Worm (Caenorhabditis elegans): ENCODE results near the gene alp-1.

Gene alp-1

ce11 chrIV:8879810-8880209 lies 27.5 kb downstream of the alp-1 start, which contains the start of gene npax-4:
npax-4 (minus strand) TSS chrIV:8879910.
- no peak for TF ChIP-seq ztf-23 (GFP tag; IDR thresholded peaks at IDR 0.05)
- TF ChIP-seq flt-1 (GFP tag; IDR thresholded peaks at IDR 0.05): no peak
- no peak for TF ChIP-seq med-1 (GFP tag; optimal IDR thresholded peaks at IDR 0.05; ENCODE audit: insufficient read depth)
- no peak for TF ChIP-seq ref-1 (GFP tag; conservative IDR thresholded peaks at IDR 0.05)

DNA sequence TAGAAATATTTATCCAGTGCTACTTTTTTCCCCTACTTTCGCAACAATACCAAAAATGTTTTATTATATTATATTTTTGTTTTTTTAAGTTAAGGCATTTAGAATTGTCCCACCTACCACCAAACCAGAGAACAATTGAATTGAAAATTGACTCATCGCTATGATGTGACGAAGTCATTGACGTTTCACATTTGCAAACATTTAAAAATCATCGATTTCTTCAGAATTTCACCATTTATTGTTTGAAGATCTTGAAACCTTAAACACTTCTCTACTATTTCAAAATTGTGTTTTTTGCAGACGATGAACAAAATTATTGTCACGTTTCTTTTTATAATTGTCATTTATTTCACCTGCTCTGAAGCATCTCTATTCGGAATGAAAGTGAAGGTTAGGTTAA lies 28.9 kb downstream of the alp-1 start, which contains the start of gene C09G9.8:
C09G9.8 (plus strand) TSS at position 301 of the 400 bp plus-strand sequence.
- TF ChIP-seq flt-1 (GFP tag; IDR thresholded peaks at IDR 0.05): no peak
- TF ChIP-seq cog-1 (tag; optimal IDR thresholded peaks at IDR 0.05): no peak
- no peak for TF ChIP-seq ztf-23 (GFP tag; IDR thresholded peaks at IDR 0.05)
- TF ChIP-seq T22C8.4 (GFP tag; IDR thresholded peaks at IDR 0.05): no peak
- no peak for TF ChIP-seq klf-2 (GFP tag; conservative IDR thresholded peaks at IDR 0.05)
- TF ChIP-seq med-1 (GFP tag; optimal IDR thresholded peaks at IDR 0.05; ENCODE audit: insufficient read depth): no peak
- no peak for TF ChIP-seq ztf-29 (GFP tag; IDR thresholded peaks at IDR 0.05)
- no peak for TF ChIP-seq tab-1 (GFP tag; IDR thresholded peaks at IDR 0.05)

- TF ChIP-seq ztf-23 (GFP tag; IDR thresholded peaks at IDR 0.05) (no peak), tab-1 (GFP tag; IDR thresholded peaks at IDR 0.05) (no peak), ztf-29 (GFP tag; IDR thresholded peaks at IDR 0.05) (no peak), ref-1 (GFP tag; conservative IDR thresholded peaks at IDR 0.05) (no peak), T22C8.4 (GFP tag; IDR thresholded peaks at IDR 0.05) (no peak), cog-1 (tag; optimal IDR thresholded peaks at IDR 0.05) (no peak), med-1 (GFP tag; optimal IDR thresholded peaks at IDR 0.05; ENCODE audit: insufficient read depth) (no peak), klf-2 (GFP tag; conservative IDR thresholded peaks at IDR 0.05) (no peak), flt-1 (GFP tag; IDR thresholded peaks at IDR 0.05) (no peak)
These were observed 33.9 kb downstream of the alp-1 start, which contains the start of gene C09G9.5 for ce11 chrIV:8886228-8886627. C09G9.5 (plus strand) TSS chrIV:8886528.

- TF ChIP-seq med-1 (GFP tag; optimal IDR thresholded peaks at IDR 0.05; ENCODE audit: insufficient read depth) (no peak), tab-1 (GFP tag; IDR thresholded peaks at IDR 0.05) (no peak), T22C8.4 (GFP tag; IDR thresholded peaks at IDR 0.05) (no peak), klf-2 (GFP tag; conservative IDR thresholded peaks at IDR 0.05) (no peak), ztf-23 (GFP tag; IDR thresholded peaks at IDR 0.05) (no peak), ref-1 (GFP tag; conservative IDR thresholded peaks at IDR 0.05) (no peak), ztf-29 (GFP tag; IDR thresholded peaks at IDR 0.05) (no peak), flt-1 (GFP tag; IDR thresholded peaks at IDR 0.05) (no peak)
These were observed 36.3 kb downstream of the alp-1 start, which contains the start of gene oma-1 for ce11 chrIV:8888525-8889026. oma-1 (plus strand) TSS chrIV:8888976.

ce11 chrIV:8891131-8891530 lies 38.8 kb downstream of the alp-1 start, which contains the start of gene spr-2:
spr-2 (plus strand) TSS chrIV:8891462.
- TF ChIP-seq ztf-29 (GFP tag; IDR thresholded peaks at IDR 0.05): peak; percentile 36; the same call in 1 of the 2 replicates
- TF ChIP-seq flt-1 (GFP tag; IDR thresholded peaks at IDR 0.05): no peak
- TF ChIP-seq med-1 (GFP tag; optimal IDR thresholded peaks at IDR 0.05; ENCODE audit: insufficient read depth): no peak

DNA sequence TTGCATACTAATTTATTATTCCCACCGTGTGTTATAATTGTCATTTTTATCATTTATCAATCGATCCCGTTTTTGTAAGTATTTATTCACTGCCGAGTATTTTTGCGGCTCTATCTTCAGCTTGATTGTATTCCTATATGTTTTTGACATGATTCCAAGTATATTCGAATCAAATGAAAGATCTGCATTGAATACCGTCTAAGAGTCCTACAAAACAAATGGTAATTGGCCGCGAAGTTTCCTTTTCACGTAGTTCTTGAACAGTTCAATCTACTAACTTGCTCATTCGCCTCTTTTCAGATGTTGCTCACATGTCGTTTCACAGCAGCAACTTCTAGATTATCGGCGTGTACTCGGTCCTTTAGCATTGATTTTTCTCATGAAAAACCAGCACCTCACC lies 40.3 kb downstream of the alp-1 start, which contains the start of gene C27B7.2:
C27B7.2 (plus strand) TSS at position 301 of the 400 bp plus-strand sequence.
- TF ChIP-seq cog-1 (tag; optimal IDR thresholded peaks at IDR 0.05): no peak
- no peak for TF ChIP-seq ref-1 (GFP tag; conservative IDR thresholded peaks at IDR 0.05)
- no peak for TF ChIP-seq flt-1 (GFP tag; IDR thresholded peaks at IDR 0.05)
- no peak for TF ChIP-seq T22C8.4 (GFP tag; IDR thresholded peaks at IDR 0.05)
- no peak for TF ChIP-seq med-1 (GFP tag; optimal IDR thresholded peaks at IDR 0.05; ENCODE audit: insufficient read depth)
- no peak for TF ChIP-seq ztf-23 (GFP tag; IDR thresholded peaks at IDR 0.05)
- no peak for TF ChIP-seq klf-2 (GFP tag; conservative IDR thresholded peaks at IDR 0.05)
- TF ChIP-seq ztf-29 (GFP tag; IDR thresholded peaks at IDR 0.05): no peak
- TF ChIP-seq tab-1 (GFP tag; IDR thresholded peaks at IDR 0.05): no peak

- TF ChIP-seq ref-1 (GFP tag; conservative IDR thresholded peaks at IDR 0.05) (no peak), ztf-29 (GFP tag; IDR thresholded peaks at IDR 0.05) (no peak), klf-2 (GFP tag; conservative IDR thresholded peaks at IDR 0.05) (no peak), tab-1 (GFP tag; IDR thresholded peaks at IDR 0.05) (no peak), flt-1 (GFP tag; IDR thresholded peaks at IDR 0.05) (no peak), T22C8.4 (GFP tag; IDR thresholded peaks at IDR 0.05) (no peak), cog-1 (tag; optimal IDR thresholded peaks at IDR 0.05) (no peak), med-1 (GFP tag; optimal IDR thresholded peaks at IDR 0.05; ENCODE audit: insufficient read depth) (no peak), ztf-23 (GFP tag; IDR thresholded peaks at IDR 0.05) (no peak)
These were observed 41.5 kb downstream of the alp-1 start, which contains the start of gene rad-54.L2 for ce11 chrIV:8893746-8894145. rad-54.L2 (plus strand) TSS chrIV:8894077.

DNA sequence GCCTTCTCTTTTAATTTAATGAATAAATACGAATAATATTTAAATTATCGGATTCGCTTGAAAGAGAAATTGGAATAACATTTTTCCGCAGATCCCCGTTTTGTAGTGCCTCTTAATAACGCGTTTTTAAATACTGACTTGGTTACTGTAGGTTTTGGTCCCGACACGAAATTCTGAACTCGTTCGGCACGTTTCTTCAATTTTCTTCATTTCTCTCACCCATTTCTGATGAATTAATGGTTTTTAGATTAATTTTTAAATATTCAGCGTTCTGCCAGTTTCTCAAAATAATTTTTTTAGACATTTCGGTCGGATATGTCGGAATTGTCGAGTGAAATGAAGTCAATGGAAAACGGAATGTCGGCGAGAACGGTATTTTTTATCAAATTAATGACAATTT lies 49.1 kb downstream of the alp-1 start, which contains the start of gene C27B7.5:
C27B7.5 (plus strand) TSS at position 301 of the 400 bp plus-strand sequence.
- TF ChIP-seq klf-2 (GFP tag; conservative IDR thresholded peaks at IDR 0.05): no peak
- no peak for TF ChIP-seq tab-1 (GFP tag; IDR thresholded peaks at IDR 0.05)
- no peak for TF ChIP-seq T22C8.4 (GFP tag; IDR thresholded peaks at IDR 0.05)
- TF ChIP-seq ztf-23 (GFP tag; IDR thresholded peaks at IDR 0.05): no peak
- TF ChIP-seq ztf-29 (GFP tag; IDR thresholded peaks at IDR 0.05): no peak

DNA sequence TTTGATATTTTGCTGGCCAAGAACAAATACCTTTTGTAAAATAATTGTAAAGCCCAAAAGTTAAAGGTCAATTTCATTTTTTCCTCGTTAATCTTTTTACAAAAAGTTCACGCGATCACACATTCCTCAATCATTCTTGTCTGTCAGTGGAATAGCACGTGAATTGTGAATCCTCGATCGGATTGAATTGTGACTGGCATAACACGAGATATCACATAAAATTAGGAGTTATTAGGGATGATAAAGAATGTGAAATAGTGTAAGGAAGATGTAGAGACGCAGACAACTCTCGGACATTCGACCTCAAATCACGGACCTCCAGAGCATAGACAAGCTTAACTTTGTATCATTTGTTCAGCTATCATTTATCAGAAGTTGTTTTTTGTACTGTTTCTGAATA lies 53.9 kb downstream of the alp-1 start, which contains the start of gene C27B7.6:
C27B7.6 (minus strand) TSS at position 182 of the 400 bp plus-strand sequence.
- TF ChIP-seq cog-1 (tag; optimal IDR thresholded peaks at IDR 0.05) (no peak), ztf-23 (GFP tag; IDR thresholded peaks at IDR 0.05) (no peak), tab-1 (GFP tag; IDR thresholded peaks at IDR 0.05) (no peak), ref-1 (GFP tag; conservative IDR thresholded peaks at IDR 0.05) (no peak), klf-2 (GFP tag; conservative IDR thresholded peaks at IDR 0.05) (no peak), T22C8.4 (GFP tag; IDR thresholded peaks at IDR 0.05) (no peak), ztf-29 (GFP tag; IDR thresholded peaks at IDR 0.05) (no peak)

ce11 chrIV:8906743-8907142 lies 54.4 kb downstream of the alp-1 start, which contains the start of gene C27B7.7:
C27B7.7 (plus strand) TSS chrIV:8907043.
- no peak for TF ChIP-seq ztf-23 (GFP tag; IDR thresholded peaks at IDR 0.05)
- TF ChIP-seq T22C8.4 (GFP tag; IDR thresholded peaks at IDR 0.05): no peak
- no peak for TF ChIP-seq ztf-29 (GFP tag; IDR thresholded peaks at IDR 0.05)
- no peak for TF ChIP-seq tab-1 (GFP tag; IDR thresholded peaks at IDR 0.05)
- TF ChIP-seq cog-1 (tag; optimal IDR thresholded peaks at IDR 0.05): no peak
- TF ChIP-seq flt-1 (GFP tag; IDR thresholded peaks at IDR 0.05): no peak
- no peak for TF ChIP-seq med-1 (GFP tag; optimal IDR thresholded peaks at IDR 0.05; ENCODE audit: insufficient read depth)
- no peak for TF ChIP-seq klf-2 (GFP tag; conservative IDR thresholded peaks at IDR 0.05)
- TF ChIP-seq ref-1 (GFP tag; conservative IDR thresholded peaks at IDR 0.05): no peak

Data from whole organism, midembryonic.